Fruit fly (Drosophila melanogaster): ENCODE results near the gene bab1.

DNA sequence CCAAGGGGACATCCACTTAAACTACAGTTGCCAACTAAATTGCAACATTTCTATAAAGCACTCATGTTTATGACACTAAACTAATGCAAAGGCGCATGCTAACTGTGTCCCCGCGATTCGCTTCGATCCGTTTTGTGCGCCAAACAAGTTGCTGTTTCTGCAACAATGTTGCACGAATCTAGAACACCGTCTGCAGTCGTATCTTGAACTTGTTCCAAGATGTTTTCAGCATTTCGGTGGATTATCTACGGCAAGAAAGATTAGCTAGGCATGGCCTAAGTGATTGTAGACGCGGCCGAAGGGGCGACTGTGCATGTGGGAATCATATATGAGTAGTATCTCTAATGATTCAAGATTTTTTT is 19.3 kb upstream of the bab1 start:
- TF ChIP-seq CG8478 (optimal IDR thresholded peaks at IDR 0.05) (no peak), CTCF (optimal IDR thresholded peaks at IDR 0.05) (no peak)

All from S2 (cell line).